Fruit fly (Drosophila melanogaster): ENCODE measurements around the gene PIG-P.

The PIG-P gene

dm6 chr3R:26021195-26021914 is 36.7 kb downstream of the PIG-P start (continued):
- TF ChIP-seq MTF-1 (GFP tag; optimal IDR thresholded peaks at IDR 0.05; ENCODE audit: borderline replicate concordance) (peak; percentile 10), pb (GFP tag; optimal IDR thresholded peaks at IDR 0.05) (peak; percentile 25), Hmx (GFP tag; optimal IDR thresholded peaks at IDR 0.05) (peak; percentile 87), Bdp1 (GFP tag; optimal IDR thresholded peaks at IDR 0.05) (peak; percentile 76), lilli (GFP tag; optimal IDR thresholded peaks at IDR 0.05) (peak; percentile 90), pfk (GFP tag; optimal IDR thresholded peaks at IDR 0.05) (no peak), bcd (GFP tag; optimal IDR thresholded peaks at IDR 0.05) (peak; percentile 96), CG34422 (GFP tag; IDR thresholded peaks at IDR 0.05) (peak; percentile 79; the same call in 2 of the 3 replicates), lbe (GFP tag; optimal IDR thresholded peaks at IDR 0.05) (peak; percentile 72), Elba2 (GFP tag; optimal IDR thresholded peaks at IDR 0.05) (peak; percentile 47), ttk (GFP tag; IDR thresholded peaks at IDR 0.05) (peak; percentile 69), Spps (tag; optimal IDR thresholded peaks at IDR 0.05) (peak; percentile 92), HLH3B (GFP tag; IDR thresholded peaks at IDR 0.05) (peak; percentile 76), CG15011 (GFP tag; optimal IDR thresholded peaks at IDR 0.05) (peak; percentile 93), NC2β (GFP tag; optimal IDR thresholded peaks at IDR 0.05) (peak; percentile 79), oc (tag; optimal IDR thresholded peaks at IDR 0.05) (peak; percentile 69), CG7745 (tag; optimal IDR thresholded peaks at IDR 0.05) (no peak), Optix (GFP tag; IDR thresholded peaks at IDR 0.05) (0 out of 3 replicates have a peak, but pooled peaks have one; percentile 36), mirr (GFP tag; optimal IDR thresholded peaks at IDR 0.05) (no peak), CG6654 (GFP tag; optimal IDR thresholded peaks at IDR 0.05) (peak; percentile 89), sima (GFP tag; optimal IDR thresholded peaks at IDR 0.05) (peak; percentile 59), chinmo (GFP tag; IDR thresholded peaks at IDR 0.05; ENCODE audit: partially characterized antibody) (peak; percentile 85; the same call in 2 of the 4 replicates), schlank (tag; optimal IDR thresholded peaks at IDR 0.05) (peak; percentile 31), rib (GFP tag; IDR thresholded peaks at IDR 0.05) (0 out of 2 replicates have a peak, but pooled peaks have one; percentile 19), CG12299 (tag; optimal IDR thresholded peaks at IDR 0.05) (peak; percentile 70), Xbp1 (GFP tag; optimal IDR thresholded peaks at IDR 0.05) (peak; percentile 95), CG13296 (GFP tag; optimal IDR thresholded peaks at IDR 0.05) (peak; percentile 88), CrebB (tag; optimal IDR thresholded peaks at IDR 0.05) (peak; percentile 22), CG3726 (GFP tag; IDR thresholded peaks at IDR 0.05) (peak; percentile 71; the same call in 2 of the 3 replicates), Doc2 (GFP tag; IDR thresholded peaks at IDR 0.05) (peak; percentile 73), YL-1 (GFP tag; optimal IDR thresholded peaks at IDR 0.05) (peak; percentile 81), CG4424 (GFP tag; optimal IDR thresholded peaks at IDR 0.05) (peak; percentile 97), gt (GFP tag; IDR thresholded peaks at IDR 0.05) (peak; percentile 39; the same call in 1 of the 2 replicates), CG18619 (GFP tag; optimal IDR thresholded peaks at IDR 0.05) (peak; percentile 97), CG2116 (GFP tag; optimal IDR thresholded peaks at IDR 0.05) (peak; percentile 77), CG7271 (tag; optimal IDR thresholded peaks at IDR 0.05) (no peak), bab2 (GFP tag; optimal IDR thresholded peaks at IDR 0.05) (peak; percentile 88), nmo (GFP tag; optimal IDR thresholded peaks at IDR 0.05) (peak; percentile 99), CG4328 (GFP tag; optimal IDR thresholded peaks at IDR 0.05) (peak; percentile 92), yki (optimal IDR thresholded peaks at IDR 0.05) (peak; percentile 32), CG7963 (GFP tag; IDR thresholded peaks at IDR 0.05; ENCODE audit: partially characterized antibody) (no peak), Gsc (GFP tag; IDR thresholded peaks at IDR 0.05) (peak; percentile 73), twi (tag; optimal IDR thresholded peaks at IDR 0.05) (peak; percentile 91), CG9215 (GFP tag; IDR thresholded peaks at IDR 0.05) (peak; percentile 89), Six4 (GFP tag; optimal IDR thresholded peaks at IDR 0.05) (peak; percentile 92), CG17568 (GFP tag; optimal IDR thresholded peaks at IDR 0.05) (peak; percentile 81), CG7786 (GFP tag; optimal IDR thresholded peaks at IDR 0.05) (peak; percentile 77), nerfin-2 (GFP tag; IDR thresholded peaks at IDR 0.05; ENCODE audit: partially characterized antibody) (no peak), CG14860 (GFP tag; IDR thresholded peaks at IDR 0.05; ENCODE audit: partially characterized antibody) (peak; percentile 49; the same call in 2 of the 3 replicates)

Measured in whole organism, embryonic.